Worm (Caenorhabditis elegans) whole organism, young adult: ENCODE data around the gene spr-3.

Experiments
- B0019.2 ChIP-seq: fragments of 200-800 bp; sonication (Bioruptor generic); conservative IDR thresholded peaks from 2 replicates; pipeline ENCODE4 v1.3.6; 2022; ENCODE audit warnings: missing genetic modification reagents, missing genetic modification characterization, missing compliant biosample characterization
- B0035.1 ChIP-seq: sonication (generic microtip); optimal IDR thresholded peaks from 2 replicates; lab custom pipeline; 2016; ENCODE audit warnings: missing genetic modification characterization, mild to moderate bottlenecking, missing compliant biosample characterization, missing genotype, missing genetic modification reagents
- B0261.1 ChIP-seq: sonication (generic microtip); optimal IDR thresholded peaks from 2 replicates; lab custom pipeline; 2016; ENCODE audit warnings: mild to moderate bottlenecking, missing genetic modification characterization, moderate library complexity, missing compliant biosample characterization
- B0336.3 ChIP-seq: fragments of 200-800 bp; sonication (Bioruptor generic); IDR thresholded peaks from 2 replicates; pipeline ENCODE4 v1.3.6; 2022; ENCODE audit warnings: missing genetic modification characterization, missing compliant biosample characterization
- C06A6.2 ChIP-seq: fragments of 200-800 bp; sonication (Bioruptor generic); conservative IDR thresholded peaks from 2 replicates; pipeline ENCODE4 v1.3.6; 2022; ENCODE audit warnings: missing genetic modification characterization, missing compliant biosample characterization
- C17E4.6 ChIP-seq: fragments of 200-800 bp; sonication (Bioruptor generic); IDR thresholded peaks from 2 replicates; pipeline ENCODE4 v1.3.6; 2022; ENCODE audit warnings: missing genetic modification reagents, missing genetic modification characterization, missing compliant biosample characterization
- D2030.7 ChIP-seq: fragments of 200-800 bp; sonication (Bioruptor generic); IDR thresholded peaks from 2 replicates; pipeline ENCODE4 v1.3.6; 2022; ENCODE audit warnings: missing genetic modification reagents, missing genetic modification characterization, missing compliant biosample characterization
- F23B12.7 ChIP-seq: sonication (generic microtip); optimal IDR thresholded peaks from 2 replicates; lab custom pipeline; 2017; ENCODE audit warnings: missing genetic modification characterization, mild to moderate bottlenecking, missing compliant biosample characterization, antibody characterized with exemption, moderate library complexity; ENCODE audit not compliant: insufficient read depth
- F37B4.10 ChIP-seq: fragments of 200-800 bp; sonication (Bioruptor generic); IDR thresholded peaks from 2 replicates; pipeline ENCODE4 v1.3.6; 2022; ENCODE audit warnings: missing genetic modification characterization, missing compliant biosample characterization
- K12H6.12 ChIP-seq: fragments of 200-800 bp; sonication (Bioruptor generic); optimal IDR thresholded peaks from 2 replicates; lab custom pipeline; 2018; ENCODE audit warnings: mild to moderate bottlenecking, missing genetic modification characterization, missing compliant biosample characterization
- T26A5.8 ChIP-seq: sonication (generic microtip); optimal IDR thresholded peaks from 2 replicates; lab custom pipeline; 2016; ENCODE audit warnings: missing genetic modification characterization, missing compliant biosample characterization
- Y79H2A.3 ChIP-seq: fragments of 200-800 bp; sonication (Bioruptor generic); conservative IDR thresholded peaks from 2 replicates; pipeline ENCODE4 v1.3.6; 2022; ENCODE audit warnings: missing genetic modification reagents, missing genetic modification characterization, missing compliant biosample characterization
- Y95B8A.8 ChIP-seq: fragments of 200-800 bp; sonication (Bioruptor generic); IDR thresholded peaks from 2 replicates; pipeline ENCODE4 v1.3.6; 2022; ENCODE audit warnings: missing genetic modification reagents, missing genetic modification characterization, missing compliant biosample characterization
- akir-1 ChIP-seq: fragments of 200-800 bp; sonication (Bioruptor generic); optimal IDR thresholded peaks from 2 replicates; lab custom pipeline; 2018; ENCODE audit warnings: mild to moderate bottlenecking, missing genetic modification characterization, moderate library complexity, missing compliant biosample characterization
- bed-1 ChIP-seq: fragments of 200-800 bp; sonication (Bioruptor generic); IDR thresholded peaks from 2 replicates; pipeline ENCODE4 v1.3.6; 2022; ENCODE audit warnings: missing genetic modification reagents, missing genetic modification characterization, missing compliant biosample characterization
- cebp-1 ChIP-seq, 2 experiments: fragments of 200-800 bp in 1 of 2; sonication (Bioruptor generic) in 1 of 2; sonication (generic microtip) in 1 of 2; IDR thresholded peaks in 1 of 2; optimal IDR thresholded peaks in 1 of 2; 2 replicates each; pipeline versions ENCODE4 v1.3.6 to Lab custom; 2017 to 2022; ENCODE audit warnings: missing compliant biosample characterization in 2 of 2, missing genetic modification characterization in 2 of 2, mild to moderate bottlenecking in 1 of 2, missing genetic modification reagents in 1 of 2, moderate library complexity in 1 of 2
- ceh-100 ChIP-seq: fragments of 200-800 bp; sonication (Bioruptor generic); IDR thresholded peaks from 2 replicates; pipeline ENCODE4 v1.3.6; 2022; ENCODE audit warnings: missing genetic modification reagents, missing genetic modification characterization, missing compliant biosample characterization
- ceh-27 ChIP-seq: fragments of 200-800 bp; sonication (Bioruptor generic); optimal IDR thresholded peaks from 2 replicates; lab custom pipeline; 2018; ENCODE audit warnings: mild to moderate bottlenecking, missing genetic modification characterization, moderate library complexity, missing compliant biosample characterization
- die-1 ChIP-seq: sonication (generic microtip); optimal IDR thresholded peaks from 2 replicates; lab custom pipeline; 2016; ENCODE audit warnings: missing genotype, mild to moderate bottlenecking, missing genetic modification characterization, missing compliant biosample characterization
- dpl-1 ChIP-seq: fragments of 150-350 bp; optimal IDR thresholded peaks from 2 replicates; lab custom pipeline; 2014; ENCODE audit warnings: missing biosample characterization, missing genetic modification reagents, missing genetic modification characterization
- egl-18 ChIP-seq: fragments of 200-800 bp; sonication (Bioruptor generic); IDR thresholded peaks from 2 replicates; pipeline ENCODE4 v1.3.6; 2022; ENCODE audit warnings: missing genetic modification reagents, missing genetic modification characterization, missing compliant biosample characterization
- egl-44 ChIP-seq: fragments of 200-800 bp; sonication (Bioruptor generic); IDR thresholded peaks from 2 replicates; pipeline ENCODE4 v1.3.6; 2022; ENCODE audit warnings: missing genetic modification reagents, missing genetic modification characterization, missing compliant biosample characterization
- ets-4 ChIP-seq: fragments of 200-800 bp; sonication (Bioruptor generic); optimal IDR thresholded peaks from 2 replicates; lab custom pipeline; 2018; ENCODE audit warnings: mild to moderate bottlenecking, missing genetic modification characterization, missing compliant biosample characterization
- fkh-3 ChIP-seq: sonication (generic microtip); optimal IDR thresholded peaks from 2 replicates; lab custom pipeline; 2016; ENCODE audit warnings: mild to moderate bottlenecking, missing genetic modification characterization, missing compliant biosample characterization
- hlh-26 ChIP-seq: fragments of 200-800 bp; sonication (Bioruptor generic); conservative IDR thresholded peaks from 2 replicates; pipeline ENCODE4 v1.3.6; 2022; ENCODE audit warnings: missing genetic modification reagents, missing genetic modification characterization, missing compliant biosample characterization
- lag-1 ChIP-seq: fragments of 200-800 bp; sonication (Bioruptor generic); IDR thresholded peaks from 2 replicates; pipeline ENCODE4 v1.3.6; 2022; ENCODE audit warnings: missing genetic modification reagents, missing genetic modification characterization, missing compliant biosample characterization
- let-526 ChIP-seq: fragments of 200-800 bp; sonication (Bioruptor generic); IDR thresholded peaks from 2 replicates; pipeline ENCODE4 v1.3.6; 2022; ENCODE audit warnings: missing genetic modification reagents, missing genetic modification characterization, missing compliant biosample characterization
- let-607 ChIP-seq, 2 experiments: fragments of 200-800 bp in 1 of 2; sonication (Bioruptor generic) in 1 of 2; sonication (generic microtip) in 1 of 2; optimal IDR thresholded peaks; 2 replicates each; lab custom pipeline; 2016 to 2018; ENCODE audit warnings: mild to moderate bottlenecking in 2 of 2, missing compliant biosample characterization in 2 of 2, missing genetic modification characterization in 2 of 2, moderate library complexity in 2 of 2, missing genotype in 1 of 2
- lin-26 ChIP-seq: fragments of 200-800 bp; sonication (Bioruptor generic); IDR thresholded peaks from 2 replicates; pipeline ENCODE4 v1.3.6; 2022; ENCODE audit warnings: missing genetic modification reagents, missing genetic modification characterization, missing compliant biosample characterization
- lin-40 ChIP-seq: sonication (generic microtip); optimal IDR thresholded peaks from 2 replicates; lab custom pipeline; 2016; ENCODE audit warnings: missing genetic modification characterization, mild to moderate bottlenecking, missing compliant biosample characterization, missing genotype, missing genetic modification reagents
- lsl-1 ChIP-seq: fragments of 200-800 bp; sonication (Bioruptor generic); optimal IDR thresholded peaks from 2 replicates; lab custom pipeline; 2018; ENCODE audit warnings: mild to moderate bottlenecking, missing genetic modification characterization, moderate library complexity, missing compliant biosample characterization
- lsy-27 ChIP-seq: sonication (generic microtip); optimal IDR thresholded peaks from 2 replicates; lab custom pipeline; 2017; ENCODE audit warnings: missing genetic modification characterization, mild to moderate bottlenecking, missing compliant biosample characterization, antibody characterized with exemption, missing genotype, borderline replicate concordance; ENCODE audit not compliant: insufficient read depth
- madf-3 ChIP-seq: fragments of 200-800 bp; sonication (Bioruptor generic); IDR thresholded peaks from 2 replicates; pipeline ENCODE4 v1.3.6; 2022; ENCODE audit warnings: missing genetic modification reagents, missing genetic modification characterization, missing compliant biosample characterization
- madf-6 ChIP-seq: fragments of 200-800 bp; sonication (Bioruptor generic); IDR thresholded peaks from 2 replicates; pipeline ENCODE4 v1.3.6; 2022; ENCODE audit warnings: missing genetic modification reagents, missing genetic modification characterization, missing compliant biosample characterization
- madf-8 ChIP-seq: fragments of 200-800 bp; sonication (Bioruptor generic); conservative IDR thresholded peaks from 2 replicates; pipeline ENCODE4 v1.3.6; 2022; ENCODE audit warnings: missing genetic modification reagents, missing genetic modification characterization, missing compliant biosample characterization
- mcd-1 ChIP-seq: fragments of 200-800 bp; sonication (Bioruptor generic); IDR thresholded peaks from 2 replicates; pipeline ENCODE4 v1.3.6; 2022; ENCODE audit warnings: missing genetic modification reagents, missing genetic modification characterization, missing compliant biosample characterization
- nfya-1 ChIP-seq: sonication (generic microtip); optimal IDR thresholded peaks from 2 replicates; lab custom pipeline; 2017; ENCODE audit warnings: antibody characterized with exemption, missing compliant biosample characterization, missing genetic modification characterization, borderline replicate concordance; ENCODE audit not compliant: insufficient read depth
- nhr-120 ChIP-seq: fragments of 200-800 bp; sonication (Bioruptor generic); IDR thresholded peaks from 2 replicates; pipeline ENCODE4 v1.3.6; 2022; ENCODE audit warnings: missing genetic modification characterization, missing compliant biosample characterization
- nhr-80 ChIP-seq: sonication (generic microtip); optimal IDR thresholded peaks from 2 replicates; lab custom pipeline; 2016; ENCODE audit warnings: missing genetic modification characterization, missing compliant biosample characterization
- pbrm-1 ChIP-seq: fragments of 200-800 bp; sonication (Bioruptor generic); IDR thresholded peaks from 2 replicates; pipeline ENCODE4 v1.3.6; 2022; ENCODE audit warnings: missing genetic modification reagents, missing genetic modification characterization, missing compliant biosample characterization
- pha-4 ChIP-seq: fragments of 150-350 bp; sonication (generic microtip); optimal IDR thresholded peaks from 2 replicates; lab custom pipeline; 2014; ENCODE audit warnings: missing biosample characterization, missing genetic modification reagents, missing genetic modification characterization
- tbp1 ChIP-seq: fragments of 200-800 bp; sonication (Bioruptor generic); optimal IDR thresholded peaks from 2 replicates; lab custom pipeline; 2018; ENCODE audit warnings: mild to moderate bottlenecking, missing genetic modification characterization, missing compliant biosample characterization
- tbx-9 ChIP-seq: sonication (generic microtip); optimal IDR thresholded peaks from 2 replicates; lab custom pipeline; 2016; ENCODE audit warnings: borderline replicate concordance, missing genetic modification characterization, inconsistent platforms, missing compliant biosample characterization
- unc-130 ChIP-seq: sonication (generic microtip); optimal IDR thresholded peaks from 2 replicates; lab custom pipeline; 2016; ENCODE audit warnings: missing genetic modification reagents, missing genetic modification characterization, missing compliant biosample characterization
- xnd-1 ChIP-seq: sonication (generic microtip); optimal IDR thresholded peaks from 2 replicates; lab custom pipeline; 2016; ENCODE audit warnings: missing genotype, missing genetic modification reagents, missing genetic modification characterization, missing compliant biosample characterization
- zim-3 ChIP-seq: sonication (generic microtip); optimal IDR thresholded peaks from 2 replicates; lab custom pipeline; 2017; ENCODE audit warnings: mild to moderate bottlenecking, missing genetic modification characterization, moderate library complexity, missing compliant biosample characterization
- ztf-18 ChIP-seq: sonication (generic microtip); optimal IDR thresholded peaks from 2 replicates; lab custom pipeline; 2016; ENCODE audit warnings: missing genotype, mild to moderate bottlenecking, missing genetic modification characterization, missing compliant biosample characterization

The spr-3 gene

DNA sequence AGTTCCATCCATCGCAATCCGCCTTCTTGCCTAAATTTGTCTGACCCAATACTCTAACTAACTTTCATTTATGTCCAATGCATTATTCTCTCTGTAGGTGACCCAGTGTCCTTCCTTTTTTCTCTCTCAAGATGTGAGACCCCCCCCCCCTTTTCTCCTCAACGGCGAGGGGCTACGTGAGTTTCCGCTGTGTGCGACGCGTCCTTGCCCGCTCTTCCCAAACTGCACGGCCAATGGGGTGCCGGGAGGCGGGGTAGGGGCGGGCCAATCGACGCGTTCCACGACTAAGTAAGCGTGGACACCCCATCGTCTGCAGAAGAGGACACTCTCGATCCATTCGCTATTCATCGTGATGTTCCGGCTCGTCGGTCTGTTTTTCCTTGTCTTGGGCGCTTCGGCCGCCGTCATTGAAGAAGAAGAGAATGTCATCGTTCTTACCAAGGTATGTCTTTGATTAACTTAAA, 10.0 kb downstream of the spr-3 start, which contains the start of gene pdi-2 (continued):
- TF ChIP-seq let-526 (GFP tag; lab: Robert Waterston, UW), result no peak
- no peak for TF ChIP-seq nfya-1
- no peak for TF ChIP-seq madf-8 (GFP tag; lab: Robert Waterston, UW)
- peak; percentile 70 for TF ChIP-seq mcd-1 (GFP tag; lab: Robert Waterston, UW)
- no peak for TF ChIP-seq C17E4.6 (GFP tag; lab: Robert Waterston, UW)
- no peak for TF ChIP-seq B0261.1 (tag; lab: Kevin White, UChicago)
- no peak for TF ChIP-seq egl-18
- TF ChIP-seq hlh-26 (GFP tag; lab: Robert Waterston, UW), result no peak
- TF ChIP-seq bed-1, result no peak
- no peak for TF ChIP-seq B0035.1 (tag; lab: Kevin White, UChicago)
- no peak for TF ChIP-seq F23B12.7 (tag; lab: Kevin White, UChicago)
- TF ChIP-seq let-607 (tag; optimal IDR thresholded peaks at IDR 0.05; lab: Kevin White, UChicago), result peak; percentile 96 to 98
- TF ChIP-seq madf-6 (GFP tag; lab: Robert Waterston, UW), result no peak
- no peak for TF ChIP-seq lag-1 (GFP tag; lab: Robert Waterston, UW)
- TF ChIP-seq xnd-1, result no peak
- TF ChIP-seq pha-4 (tag; lab: Kevin White, UChicago), result no peak
- TF ChIP-seq ceh-100 (GFP tag; lab: Robert Waterston, UW), result no peak
- TF ChIP-seq dpl-1 (GFP tag; lab: Kevin White, UChicago), result no peak
- peak; percentile 44; the same call in 1 of the 2 replicates for TF ChIP-seq B0336.3 (GFP tag; lab: Robert Waterston, UW)
- no peak for TF ChIP-seq akir-1 (GFP tag; lab: Kevin White, UChicago)
- peak; percentile 53; the same call in 1 of the 2 replicates for TF ChIP-seq egl-44
- TF ChIP-seq ztf-18 (tag; lab: Kevin White, UChicago), result peak; percentile 10
- TF ChIP-seq madf-3 (GFP tag; lab: Robert Waterston, UW), result no peak
- peak; percentile 50 for TF ChIP-seq lin-40 (tag; lab: Kevin White, UChicago)
- peak; percentile 68; the same call in 1 of the 2 replicates for TF ChIP-seq pbrm-1
- peak; percentile 54 for TF ChIP-seq nhr-80 (tag; lab: Kevin White, UChicago)
- TF ChIP-seq unc-130 (GFP tag; lab: Kevin White, UChicago), result no peak
- 0 out of 2 replicates have a peak, but pooled peaks have one; percentile 18 for TF ChIP-seq D2030.7 (GFP tag; lab: Robert Waterston, UW)
- no peak for TF ChIP-seq T26A5.8 (tag; lab: Kevin White, UChicago)
- no peak for TF ChIP-seq die-1
- 0 out of 2 replicates have a peak, but pooled peaks have one; percentile 19 for TF ChIP-seq lin-26
- TF ChIP-seq tbp1 (GFP tag; lab: Kevin White, UChicago), result peak; percentile 24
- TF ChIP-seq nhr-120 (GFP tag; lab: Robert Waterston, UW), result no peak
- peak; percentile 58; the same call in 1 of the 2 replicates for TF ChIP-seq cebp-1 (GFP tag; IDR thresholded peaks at IDR 0.05; lab: Robert Waterston, UW)
- TF ChIP-seq cebp-1 (tag; optimal IDR thresholded peaks at IDR 0.05; lab: Kevin White, UChicago), result peak; percentile 65
- TF ChIP-seq K12H6.12 (tag; lab: Kevin White, UChicago), result peak; percentile 51
- no peak for TF ChIP-seq Y79H2A.3 (GFP tag; lab: Robert Waterston, UW)
- TF ChIP-seq lsy-27 (tag; lab: Kevin White, UChicago), result no peak
- no peak for TF ChIP-seq ets-4 (GFP tag; lab: Kevin White, UChicago)
- no peak for TF ChIP-seq zim-3 (tag; lab: Kevin White, UChicago)
- TF ChIP-seq Y95B8A.8, result no peak
- peak; percentile 86 for TF ChIP-seq ceh-27
- TF ChIP-seq C06A6.2 (GFP tag; lab: Robert Waterston, UW), result 0 out of 2 replicates have a peak, but pooled peaks have one; percentile 32
- no peak for TF ChIP-seq F37B4.10 (GFP tag; lab: Robert Waterston, UW)
- no peak for TF ChIP-seq fkh-3 (tag; lab: Kevin White, UChicago)
- TF ChIP-seq B0019.2, result no peak
- no peak for TF ChIP-seq tbx-9
- no peak for TF ChIP-seq lsl-1 (GFP tag; lab: Kevin White, UChicago)
